Worm (Caenorhabditis elegans) whole organism, L4/young adult: ENCODE results near the gene F53G2.1.

ENCODE experiments used
- W03F9.2 ChIP-seq: fragments of 150-350 bp; optimal IDR thresholded peaks from 2 replicates; lab custom pipeline; 2014; ENCODE audit warnings: missing biosample characterization, missing genetic modification characterization
- dao-5 ChIP-seq: sonication (generic microtip); optimal IDR thresholded peaks from 2 replicates; lab custom pipeline; 2016; ENCODE audit warnings: missing genotype, missing genetic modification characterization, moderate library complexity, missing compliant biosample characterization

ce11 chrII:2468885-2469284, 19.6 kb upstream of the F53G2.1 start:
- TF ChIP-seq W03F9.2 (no peak), dao-5 (no peak)
